Worm (Caenorhabditis elegans): ENCODE results near the gene tag-307.

DNA sequence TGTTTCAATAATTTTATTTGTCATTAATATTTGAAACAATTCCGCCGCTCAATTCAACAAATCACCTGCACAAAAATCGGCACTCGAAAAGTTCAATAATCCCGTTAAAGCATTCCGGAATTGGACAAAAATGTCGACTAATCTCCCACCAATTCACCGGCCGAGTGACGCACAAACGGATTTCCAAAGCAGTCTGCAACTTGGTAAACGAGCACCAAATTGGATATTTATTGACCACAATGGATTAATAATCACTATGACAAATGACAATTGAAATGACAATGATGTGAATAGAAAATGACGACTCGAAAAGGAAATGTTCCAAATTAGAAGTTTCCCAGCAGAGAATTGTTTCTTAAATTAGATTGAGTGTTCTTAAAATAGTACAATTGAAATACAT is 21.4 kb downstream of the tag-307 start:
- TF ChIP-seq elt-2 (tag; optimal IDR thresholded peaks at IDR 0.05) (no peak), unc-130 (tag; optimal IDR thresholded peaks at IDR 0.05) (no peak), nhr-90 (tag; optimal IDR thresholded peaks at IDR 0.05; ENCODE audit: poor library complexity) (no peak), fos-1 (tag; optimal IDR thresholded peaks at IDR 0.05) (no peak), mef-2 (tag; optimal IDR thresholded peaks at IDR 0.05) (no peak), snpc-4 (tag; optimal IDR thresholded peaks at IDR 0.05) (no peak), efl-1 (optimal IDR thresholded peaks at IDR 0.05) (no peak), efl-1 (GFP tag; optimal IDR thresholded peaks at IDR 0.05 in 1 of 2) (no peak), C16A3.4 (tag; optimal IDR thresholded peaks at IDR 0.05) (no peak), nhr-237 (tag; optimal IDR thresholded peaks at IDR 0.05) (no peak), skn-1 (tag; optimal IDR thresholded peaks at IDR 0.05) (no peak), nhr-76 (tag; optimal IDR thresholded peaks at IDR 0.05) (no peak)
